Fruit fly (Drosophila melanogaster) whole organism, embryonic: ENCODE data around the gene Trxr1.
A peak's percentile ranks its signal among the peaks of the same experiment; 100 is the strongest.

ENCODE experiments used
- Bgb ChIP-seq: fragments of 200-800 bp; sonication (Bioruptor generic); IDR thresholded peaks from 2 replicates; pipeline ENCODE4 v1.3.6; 2022; ENCODE audit warnings: missing biosample characterization, missing genetic modification characterization; ENCODE audit not compliant: partially characterized antibody
- Blimp-1 ChIP-seq: fragments of 200-800 bp; sonication (Bioruptor generic); optimal IDR thresholded peaks from 3 replicates; lab custom pipeline; 2018; ENCODE audit warnings: missing biosample characterization, missing genetic modification characterization, mild to moderate bottlenecking, moderate library complexity, missing genetic modification reagents
- CG11695 ChIP-seq: fragments of 200-800 bp; sonication (Bioruptor generic); IDR thresholded peaks from 3 replicates; pipeline ENCODE4 v1.3.6; 2022; ENCODE audit warnings: missing biosample characterization, missing genetic modification characterization
- CG11723 ChIP-seq: fragments of 200-800 bp; sonication (Bioruptor generic); optimal IDR thresholded peaks from 2 replicates; lab custom pipeline; 2017; ENCODE audit warnings: missing biosample characterization, mild to moderate bottlenecking, missing genetic modification characterization
- CG12391 ChIP-seq: fragments of 200-800 bp; sonication (Bioruptor generic); optimal IDR thresholded peaks from 3 replicates; lab custom pipeline; 2018; ENCODE audit warnings: missing biosample characterization, mild to moderate bottlenecking, missing genetic modification characterization, moderate library complexity
- CG12659 ChIP-seq: fragments of 200-800 bp; sonication (Bioruptor generic); optimal IDR thresholded peaks from 3 replicates; lab custom pipeline; 2017; ENCODE audit warnings: mild to moderate bottlenecking, missing biosample characterization, missing genetic modification reagents, missing genetic modification characterization
- CG12769 ChIP-seq: fragments of 200-800 bp; sonication (Bioruptor generic); optimal IDR thresholded peaks from 2 replicates; lab custom pipeline; 2019; ENCODE audit warnings: missing biosample characterization, mild to moderate bottlenecking, missing genetic modification characterization, moderate library complexity
- CG14014 ChIP-seq: fragments of 200-800 bp; sonication (Bioruptor generic); IDR thresholded peaks from 2 replicates; pipeline ENCODE4 v1.3.6; 2022; ENCODE audit warnings: missing biosample characterization, missing genetic modification characterization
- CG15011 ChIP-seq: fragments of 200-800 bp; sonication (Bioruptor generic); optimal IDR thresholded peaks from 3 replicates; lab custom pipeline; 2018; ENCODE audit warnings: missing biosample characterization, mild to moderate bottlenecking, missing genetic modification characterization
- CG18262 ChIP-seq: fragments of 200-800 bp; optimal IDR thresholded peaks from 3 replicates; lab custom pipeline; 2019; ENCODE audit warnings: missing biosample characterization, mild to moderate bottlenecking, missing genetic modification characterization, moderate library complexity
- CG18599 ChIP-seq: fragments of 200-800 bp; sonication (Bioruptor generic); optimal IDR thresholded peaks from 3 replicates; lab custom pipeline; 2017; ENCODE audit warnings: missing biosample characterization, missing genetic modification characterization, mild to moderate bottlenecking, moderate library complexity, missing genetic modification reagents
- CG2678 ChIP-seq: fragments of 200-800 bp; sonication (Bioruptor generic); optimal IDR thresholded peaks from 3 replicates; lab custom pipeline; 2019; ENCODE audit warnings: missing biosample characterization, mild to moderate bottlenecking, missing genetic modification characterization, moderate library complexity
- CG30403 ChIP-seq: fragments of 200-800 bp; sonication (Bioruptor generic); optimal IDR thresholded peaks from 3 replicates; lab custom pipeline; 2016; ENCODE audit warnings: missing biosample characterization, missing genetic modification characterization
- CG31441 ChIP-seq: fragments of 200-800 bp; sonication (Bioruptor generic); IDR thresholded peaks from 2 replicates; pipeline ENCODE4 v1.3.6; 2022; ENCODE audit warnings: missing biosample characterization, missing genetic modification characterization
- CG32532 ChIP-seq: fragments of 200-800 bp; sonication (Bioruptor generic); IDR thresholded peaks from 2 replicates; pipeline ENCODE4 v1.3.6; 2022; ENCODE audit warnings: missing biosample characterization, missing genetic modification characterization
- CG3281 ChIP-seq: fragments of 200-800 bp; sonication (Bioruptor generic); optimal IDR thresholded peaks from 3 replicates; lab custom pipeline; 2017; ENCODE audit warnings: missing biosample characterization, mild to moderate bottlenecking, missing genetic modification characterization
- CG34422 ChIP-seq: fragments of 200-800 bp; sonication (Bioruptor generic); IDR thresholded peaks from 3 replicates; pipeline ENCODE4 v1.3.6; 2022; ENCODE audit warnings: missing biosample characterization, missing genetic modification characterization
- CG4328 ChIP-seq: fragments of 200-800 bp; sonication (Bioruptor generic); optimal IDR thresholded peaks from 3 replicates; lab custom pipeline; 2017; ENCODE audit warnings: missing biosample characterization, missing genetic modification reagents, missing genetic modification characterization
- CG6689 ChIP-seq: fragments of 200-800 bp; sonication (Bioruptor generic); IDR thresholded peaks from 2 replicates; pipeline ENCODE4 v1.3.6; 2022; ENCODE audit warnings: missing biosample characterization, missing genetic modification characterization
- CG7556 ChIP-seq: fragments of 200-800 bp; sonication (Bioruptor generic); optimal IDR thresholded peaks from 2 replicates; lab custom pipeline; 2017; ENCODE audit warnings: missing biosample characterization, mild to moderate bottlenecking, missing genetic modification characterization
- CG7839 ChIP-seq: fragments of 200-800 bp; sonication (Bioruptor generic); optimal IDR thresholded peaks from 3 replicates; lab custom pipeline; 2018; ENCODE audit warnings: missing biosample characterization, mild to moderate bottlenecking, missing genetic modification characterization, moderate library complexity
- CG8924 ChIP-seq: fragments of 200-800 bp; optimal IDR thresholded peaks from 3 replicates; lab custom pipeline; 2019; ENCODE audit warnings: missing biosample characterization, mild to moderate bottlenecking, missing genetic modification characterization, moderate library complexity
- Camta ChIP-seq: fragments of 200-800 bp; sonication (Bioruptor generic); optimal IDR thresholded peaks from 2 replicates; lab custom pipeline; 2016; ENCODE audit warnings: missing biosample characterization, missing genetic modification characterization
- HLH3B ChIP-seq: fragments of 200-800 bp; sonication (Bioruptor generic); IDR thresholded peaks from 2 replicates; pipeline ENCODE4 v1.3.6; 2022; ENCODE audit warnings: missing biosample characterization, missing genetic modification characterization
- Hmr ChIP-seq: fragments of 200-800 bp; sonication (Bioruptor generic); optimal IDR thresholded peaks from 3 replicates; lab custom pipeline; 2017; ENCODE audit warnings: mild to moderate bottlenecking, missing biosample characterization, missing genetic modification reagents, missing genetic modification characterization
- MTF-1 ChIP-seq: fragments of 200-800 bp; sonication (Bioruptor generic); optimal IDR thresholded peaks from 2 replicates; lab custom pipeline; 2018; ENCODE audit warnings: missing biosample characterization, mild to moderate bottlenecking, missing genetic modification characterization, borderline replicate concordance
- Med ChIP-seq: fragments of 200-800 bp; sonication (Bioruptor generic); peaks from one replicate; lab custom pipeline; 2016; ENCODE audit warnings: missing biosample characterization, missing genetic modification characterization, mild to moderate bottlenecking, inconsistent platforms, moderate library complexity
- Meics ChIP-seq: fragments of 200-800 bp; sonication (Bioruptor generic); optimal IDR thresholded peaks from 2 replicates; lab custom pipeline; 2017; ENCODE audit warnings: missing biosample characterization, mild to moderate bottlenecking, missing genetic modification characterization
- NfI ChIP-seq: fragments of 200-800 bp; sonication (Bioruptor generic); optimal IDR thresholded peaks from 3 replicates; lab custom pipeline; 2018; ENCODE audit warnings: missing biosample characterization, mild to moderate bottlenecking, missing genetic modification characterization, moderate library complexity
- Oli ChIP-seq: fragments of 200-800 bp; sonication (Bioruptor generic); optimal IDR thresholded peaks from 2 replicates; lab custom pipeline; 2018; ENCODE audit warnings: missing biosample characterization, mild to moderate bottlenecking, missing genetic modification characterization, moderate library complexity
- Xrp1 ChIP-seq: fragments of 200-800 bp; sonication (Bioruptor generic); IDR thresholded peaks from 2 replicates; pipeline ENCODE4 v1.3.6; 2022; ENCODE audit warnings: missing biosample characterization, missing genetic modification characterization
- az2 ChIP-seq: fragments of 200-800 bp; sonication (Bioruptor generic); optimal IDR thresholded peaks from 3 replicates; lab custom pipeline; 2016; ENCODE audit warnings: missing biosample characterization, missing genetic modification characterization
- bowl ChIP-seq: fragments of 200-800 bp; sonication (Bioruptor generic); IDR thresholded peaks from 2 replicates; pipeline ENCODE4 v1.3.6; 2022; ENCODE audit warnings: missing biosample characterization, missing genetic modification characterization
- crol ChIP-seq: fragments of 200-800 bp; sonication (Bioruptor generic); IDR thresholded peaks from 2 replicates; pipeline ENCODE4 v1.3.6; 2022; ENCODE audit warnings: missing biosample characterization, missing genetic modification characterization
- dmrt99B ChIP-seq: fragments of 200-800 bp; sonication (Bioruptor generic); optimal IDR thresholded peaks from 2 replicates; lab custom pipeline; 2018; ENCODE audit warnings: missing biosample characterization, mild to moderate bottlenecking, missing genetic modification characterization, moderate library complexity
- gcm2 ChIP-seq: fragments of 200-800 bp; sonication (Bioruptor generic); optimal IDR thresholded peaks from 2 replicates; lab custom pipeline; 2016; ENCODE audit warnings: missing biosample characterization, missing genetic modification characterization
- hkb ChIP-seq, 2 experiments: fragments of 200-800 bp in 1 of 2; fragments of >200 bp in 1 of 2; sonication (Bioruptor generic) in 1 of 2; IDR thresholded peaks in 1 of 2; optimal IDR thresholded peaks in 1 of 2; 2 replicates each; pipeline versions ENCODE4 v1.3.6 to Lab custom; 2017 to 2022; ENCODE audit warnings: missing biosample characterization in 1 of 2, missing genetic modification characterization in 1 of 2
- hth ChIP-seq: fragments of >200 bp; optimal IDR thresholded peaks from 2 replicates; lab custom pipeline; 2017; ENCODE audit warnings: inconsistent platforms
- knrl ChIP-seq: fragments of 200-800 bp; sonication (Bioruptor generic); IDR thresholded peaks from 3 replicates; pipeline ENCODE4 v1.3.6; 2022; ENCODE audit warnings: missing biosample characterization, missing genetic modification characterization; ENCODE audit not compliant: partially characterized antibody
- phol ChIP-seq: fragments of 200-800 bp; sonication (Bioruptor generic); optimal IDR thresholded peaks from 3 replicates; lab custom pipeline; 2018; ENCODE audit warnings: missing biosample characterization, mild to moderate bottlenecking, missing genetic modification characterization, moderate library complexity
- prd ChIP-seq, 3 experiments: fragments of >200 bp in 2 of 3; fragments of 200-800 bp in 1 of 3; sonication (Bioruptor generic) in 1 of 3; optimal IDR thresholded peaks in 2 of 3; IDR thresholded peaks in 1 of 3; 2 replicates in 2 of 3; 3 replicates in 1 of 3; pipeline versions ENCODE4 v1.3.6 to Lab custom; 2017 to 2022; ENCODE audit warnings: missing biosample characterization in 1 of 3, missing genetic modification characterization in 1 of 3
- repo ChIP-seq: fragments of 200-800 bp; sonication (Bioruptor generic); optimal IDR thresholded peaks from 2 replicates; lab custom pipeline; 2016; ENCODE audit warnings: missing biosample characterization, missing genetic modification characterization
- sc ChIP-seq, 3 experiments: fragments of >200 bp in 2 of 3; fragments of 200-800 bp in 1 of 3; sonication (Bioruptor generic) in 1 of 3; optimal IDR thresholded peaks; 2 replicates in 2 of 3; 3 replicates in 1 of 3; lab custom pipeline; 2017; ENCODE audit warnings: mild to moderate bottlenecking in 1 of 3, missing biosample characterization in 1 of 3, missing genetic modification characterization in 1 of 3, missing genetic modification reagents in 1 of 3
- sisA ChIP-seq: fragments of 200-800 bp; sonication (Bioruptor generic); IDR thresholded peaks from 2 replicates; pipeline ENCODE4 v1.3.6; 2022; ENCODE audit warnings: missing biosample characterization, missing genetic modification characterization
- sr ChIP-seq: fragments of 200-800 bp; sonication (Bioruptor generic); IDR thresholded peaks from 3 replicates; pipeline ENCODE4 v1.3.6; 2022; ENCODE audit warnings: missing biosample characterization, missing genetic modification characterization
- unpg ChIP-seq: fragments of 200-800 bp; sonication (Bioruptor generic); optimal IDR thresholded peaks from 3 replicates; lab custom pipeline; 2018; ENCODE audit warnings: missing biosample characterization, mild to moderate bottlenecking, missing genetic modification characterization, moderate library complexity

Gene Trxr1

DNA sequence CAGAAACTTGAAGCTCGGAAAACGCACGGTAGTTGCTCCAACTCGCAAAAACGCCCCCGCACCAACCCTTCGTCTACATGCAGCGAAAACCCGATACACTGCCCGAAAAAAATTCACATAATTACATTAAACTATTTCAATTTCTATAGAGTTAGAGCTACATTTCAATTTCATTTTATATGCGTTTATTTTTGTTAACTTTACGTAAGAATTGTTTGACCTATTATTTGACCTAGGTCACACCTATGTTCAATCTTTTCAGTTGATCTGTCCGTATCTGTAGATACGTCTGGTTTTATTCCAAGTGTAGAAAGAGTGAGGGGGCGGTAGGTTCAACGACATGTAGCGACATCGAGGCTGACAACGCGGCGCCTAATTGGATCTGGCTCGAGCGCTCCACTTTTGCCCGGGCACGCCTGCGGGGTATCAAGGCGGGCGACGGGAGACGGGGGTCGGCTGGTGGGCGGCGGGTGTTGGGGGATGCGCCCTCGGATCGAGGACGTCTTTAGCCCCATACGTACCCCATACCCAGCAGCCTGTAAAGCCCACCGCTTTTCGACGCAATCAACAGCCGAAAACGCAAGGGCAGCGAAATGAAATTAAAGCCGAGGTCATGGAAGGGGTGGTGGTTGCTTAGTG lies 39.5 kb upstream of the Trxr1 start (continued):
- TF ChIP-seq Hmr (GFP tag; lab: Kevin White, UChicago) (peak; percentile 34), unpg (GFP tag; lab: Kevin White, UChicago) (peak; percentile 27), bowl (GFP tag; lab: Robert Waterston, UW) (no peak), Xrp1 (peak; percentile 37; the same call in 1 of the 2 replicates), sisA (0 out of 2 replicates have a peak, but pooled peaks have one; percentile 7), Oli (tag; lab: Kevin White, UChicago) (peak; percentile 37), CG7556 (peak; percentile 53), Bgb (GFP tag; lab: Robert Waterston, UW) (no peak), Camta (GFP tag; lab: Kevin White, UChicago) (peak; percentile 35), sc (optimal IDR thresholded peaks at IDR 0.05; lab: Kevin White, UChicago) (no peak), sc (GFP tag; optimal IDR thresholded peaks at IDR 0.05; lab: Kevin White, UChicago) (no peak), CG14014 (GFP tag; lab: Robert Waterston, UW) (no peak), CG18262 (no peak), hkb (optimal IDR thresholded peaks at IDR 0.05; lab: Kevin White, UChicago) (no peak), hkb (GFP tag; IDR thresholded peaks at IDR 0.05; lab: Robert Waterston, UW) (peak; percentile 50; the same call in 1 of the 2 replicates), phol (tag; lab: Kevin White, UChicago) (peak; percentile 12), CG4328 (GFP tag; lab: Kevin White, UChicago) (no peak), CG3281 (GFP tag; lab: Kevin White, UChicago) (peak; percentile 41), CG2678 (tag; lab: Kevin White, UChicago) (peak; percentile 64), CG11723 (GFP tag; lab: Kevin White, UChicago) (no peak), CG12391 (peak; percentile 28), CG18599 (GFP tag; lab: Kevin White, UChicago) (peak; percentile 61), crol (GFP tag; lab: Robert Waterston, UW) (peak; percentile 62; the same call in 1 of the 2 replicates), az2 (GFP tag; lab: Kevin White, UChicago) (peak; percentile 14), gcm2 (GFP tag; lab: Kevin White, UChicago) (no peak), CG11695 (GFP tag; lab: Robert Waterston, UW) (peak; percentile 65), CG12659 (GFP tag; lab: Kevin White, UChicago) (peak; percentile 23), sr (GFP tag; lab: Robert Waterston, UW) (0 out of 3 replicates have a peak, but pooled peaks have one; percentile 23), HLH3B (GFP tag; lab: Robert Waterston, UW) (no peak), CG12769 (peak; percentile 42), Meics (GFP tag; lab: Kevin White, UChicago) (peak; percentile 21), repo (GFP tag; lab: Kevin White, UChicago) (no peak), CG7839 (tag; lab: Kevin White, UChicago) (peak; percentile 45), CG34422 (GFP tag; lab: Robert Waterston, UW) (0 out of 3 replicates have a peak, but pooled peaks have one; percentile 28), hth (lab: Kevin White, UChicago) (no peak), CG32532 (GFP tag; lab: Robert Waterston, UW) (0 out of 2 replicates have a peak, but pooled peaks have one; percentile 10), CG31441 (0 out of 2 replicates have a peak, but pooled peaks have one; percentile 24), dmrt99B (tag; lab: Kevin White, UChicago) (peak; percentile 54), CG6689 (GFP tag; lab: Robert Waterston, UW) (0 out of 2 replicates have a peak, but pooled peaks have one; percentile 33), Med (GFP tag; lab: Kevin White, UChicago) (peak; percentile 77), MTF-1 (GFP tag; lab: Kevin White, UChicago) (no peak), CG15011 (no peak), prd (optimal IDR thresholded peaks at IDR 0.05; lab: Kevin White, UChicago) (no peak), prd (GFP tag; IDR thresholded peaks at IDR 0.05; lab: Robert Waterston, UW) (peak; percentile 29; the same call in 1 of the 3 replicates), CG30403 (GFP tag; lab: Kevin White, UChicago) (peak; percentile 36), CG8924 (peak; percentile 18), knrl (no peak), Blimp-1 (GFP tag; lab: Kevin White, UChicago) (peak; percentile 29), NfI (peak; percentile 9)
